Fruit fly (Drosophila melanogaster) whole organism, pupa: Measurements from ENCODE around the gene Phyhd1.

Experiments used
- CG10348 ChIP-seq: fragments of 200-800 bp; sonication (Bioruptor generic); IDR thresholded peaks from 2 replicates; pipeline ENCODE4 v1.3.6; 2022; ENCODE audit warnings: missing biosample characterization, missing genetic modification characterization
- CG12605 ChIP-seq: fragments of 200-800 bp; sonication (Bioruptor generic); IDR thresholded peaks from 2 replicates; pipeline ENCODE4 v1.3.6; 2022; ENCODE audit warnings: missing biosample characterization, missing genetic modification characterization
- CG15710 ChIP-seq: fragments of 200-800 bp; sonication (Bioruptor generic); optimal IDR thresholded peaks from 2 replicates; lab custom pipeline; 2018; ENCODE audit warnings: missing biosample characterization, mild to moderate bottlenecking, missing genetic modification characterization, moderate library complexity
- CG17806 ChIP-seq: fragments of 200-800 bp; sonication (Bioruptor generic); optimal IDR thresholded peaks from 2 replicates; lab custom pipeline; 2018; ENCODE audit warnings: missing biosample characterization, mild to moderate bottlenecking, missing genetic modification characterization, moderate library complexity
- CG32121 ChIP-seq: fragments of 200-800 bp; sonication (Bioruptor generic); IDR thresholded peaks from 2 replicates; pipeline ENCODE4 v1.3.6; 2022; ENCODE audit warnings: missing biosample characterization, missing genetic modification characterization
- CG8159 ChIP-seq: fragments of 200-800 bp; sonication (Bioruptor generic); optimal IDR thresholded peaks from 3 replicates; lab custom pipeline; 2018; ENCODE audit warnings: missing biosample characterization, mild to moderate bottlenecking, missing genetic modification characterization, moderate library complexity
- CG8301 ChIP-seq: fragments of 200-800 bp; sonication (Bioruptor generic); optimal IDR thresholded peaks from 2 replicates; lab custom pipeline; 2018; ENCODE audit warnings: missing biosample characterization, mild to moderate bottlenecking, missing genetic modification characterization
- EcR ChIP-seq: fragments of 200-800 bp; sonication (Bioruptor generic); optimal IDR thresholded peaks from 3 replicates; lab custom pipeline; 2019; ENCODE audit warnings: missing biosample characterization, missing genetic modification characterization, mild to moderate bottlenecking, moderate library complexity, missing genetic modification reagents
- Ets98B ChIP-seq: fragments of 200-800 bp; sonication (Bioruptor generic); IDR thresholded peaks from 2 replicates; pipeline ENCODE4 v1.3.6; 2022; ENCODE audit warnings: missing biosample characterization, missing genetic modification characterization
- Pif1A ChIP-seq: fragments of 200-800 bp; sonication (Bioruptor generic); optimal IDR thresholded peaks from 3 replicates; lab custom pipeline; 2016; ENCODE audit warnings: missing biosample characterization, missing genetic modification characterization
- Pif1B ChIP-seq: fragments of 200-800 bp; sonication (Bioruptor generic); optimal IDR thresholded peaks from 3 replicates; lab custom pipeline; 2016; ENCODE audit warnings: missing biosample characterization, missing genetic modification characterization

- TF ChIP-seq CG12605 (GFP tag; lab: Robert Waterston, UW) (no peak), CG10348 (GFP tag; lab: Robert Waterston, UW) (no peak), Pif1B (GFP tag; lab: Kevin White, UChicago) (no peak), EcR (no peak), CG8301 (tag; lab: Kevin White, UChicago) (peak; percentile 2), CG32121 (GFP tag; lab: Robert Waterston, UW) (peak; percentile 71; the same call in 1 of the 2 replicates), CG8159 (peak; percentile 14), CG15710 (tag; lab: Kevin White, UChicago) (no peak), CG17806 (tag; lab: Kevin White, UChicago) (peak; percentile 5), Pif1A (GFP tag; lab: Kevin White, UChicago) (no peak), Ets98B (GFP tag; lab: Robert Waterston, UW) (no peak; the same call in 1 of the 2 replicates)
Measured at dm6 chr3R:10628234-10628633, 52.5 kb downstream of the Phyhd1 start.
